Fruit fly (Drosophila melanogaster): ENCODE measurements around the gene sloth2.

dm6 chrX:6976364-6976763, 34.8 kb upstream of the sloth2 start:
- TF ChIP-seq z (GFP tag; IDR thresholded peaks at IDR 0.05): no peak
- TF ChIP-seq zfh1 (GFP tag; IDR thresholded peaks at IDR 0.05): no peak
- no peak for TF ChIP-seq Hr3 (GFP tag; optimal IDR thresholded peaks at IDR 0.05)
- no peak for TF ChIP-seq Elba2 (GFP tag; optimal IDR thresholded peaks at IDR 0.05)
- TF ChIP-seq dati (GFP tag; IDR thresholded peaks at IDR 0.05): no peak
- TF ChIP-seq CG1792 (GFP tag; optimal IDR thresholded peaks at IDR 0.05): no peak
- TF ChIP-seq Oaz (GFP tag; IDR thresholded peaks at IDR 0.05): no peak
- TF ChIP-seq D19A (tag; optimal IDR thresholded peaks at IDR 0.05): no peak
- no peak for TF ChIP-seq CG8281 (tag; optimal IDR thresholded peaks at IDR 0.05)
- no peak for TF ChIP-seq ham (GFP tag; IDR thresholded peaks at IDR 0.05)
- TF ChIP-seq CG12391 (tag; optimal IDR thresholded peaks at IDR 0.05): no peak
- no peak for TF ChIP-seq CG8359 (GFP tag; optimal IDR thresholded peaks at IDR 0.05; ENCODE audit: borderline replicate concordance)
- TF ChIP-seq pnt (GFP tag; optimal IDR thresholded peaks at IDR 0.05): no peak
